Worm (Caenorhabditis elegans) whole organism, L3 larva: ENCODE results near the gene sams-3.

Experiments
- ama-1 ChIP-seq: fragments of 150-350 bp; optimal IDR thresholded peaks from 2 replicates; lab custom pipeline; 2018
- ceh-28 ChIP-seq: fragments of 150-350 bp; optimal IDR thresholded peaks from 2 replicates; lab custom pipeline; 2014; ENCODE audit warnings: missing biosample characterization, missing genetic modification reagents, missing genetic modification characterization
- ceh-82 ChIP-seq: fragments of 150-350 bp; optimal IDR thresholded peaks from 2 replicates; lab custom pipeline; 2014; ENCODE audit warnings: missing biosample characterization, missing genetic modification characterization
- daf-12 ChIP-seq: fragments of 150-350 bp; optimal IDR thresholded peaks from 2 replicates; lab custom pipeline; 2014; ENCODE audit warnings: missing biosample characterization, missing genetic modification reagents, missing genetic modification characterization
- egl-5 ChIP-seq: fragments of 150-350 bp; optimal IDR thresholded peaks from 2 replicates; lab custom pipeline; 2017; ENCODE audit warnings: missing biosample characterization, missing genetic modification reagents, missing genetic modification characterization, inconsistent platforms
- elt-3 ChIP-seq, 3 experiments: fragments of 150-350 bp in 1 of 3; sonication (generic microtip) in 2 of 3; optimal IDR thresholded peaks; 2 replicates in 2 of 3; 4 replicates in 1 of 3; lab custom pipeline; 2014 to 2017; ENCODE audit warnings: missing biosample characterization in 3 of 3, missing genetic modification characterization in 3 of 3
- nhr-76 ChIP-seq: fragments of 150-350 bp; sonication (generic microtip); optimal IDR thresholded peaks from 5 replicates; lab custom pipeline; 2014; ENCODE audit warnings: missing biosample characterization, missing genetic modification characterization
- nhr-77 ChIP-seq: fragments of 150-350 bp; optimal IDR thresholded peaks from 2 replicates; lab custom pipeline; 2014; ENCODE audit warnings: missing biosample characterization, missing genetic modification characterization
- pha-4 ChIP-seq: fragments of 150-350 bp; optimal IDR thresholded peaks from 2 replicates; lab custom pipeline; 2014; ENCODE audit warnings: missing biosample characterization, missing genetic modification reagents, missing genetic modification characterization
- unc-62 ChIP-seq: fragments of 150-350 bp; sonication (generic microtip); optimal IDR thresholded peaks from 4 replicates; lab custom pipeline; 2014; ENCODE audit warnings: missing biosample characterization, missing genetic modification reagents, missing genetic modification characterization
- ztf-4 ChIP-seq: fragments of 150-350 bp; optimal IDR thresholded peaks from 2 replicates; lab custom pipeline; 2014; ENCODE audit warnings: missing biosample characterization, missing genetic modification characterization

ce11 chrIV:5799577-5799976, 48.9 kb upstream of the sams-3 start:
- TF ChIP-seq unc-62 (GFP tag; lab: Kevin White, UChicago): no peak
- no peak for TF ChIP-seq ztf-4 (tag; lab: Kevin White, UChicago)
- TF ChIP-seq nhr-76 (tag; lab: Kevin White, UChicago): no peak
- no peak for TF ChIP-seq daf-12 (tag; lab: Kevin White, UChicago)
- TF ChIP-seq pha-4: no peak
- no peak for TF ChIP-seq ceh-82 (tag; lab: Kevin White, UChicago)
- no peak for TF ChIP-seq nhr-77
- TF ChIP-seq egl-5: no peak
- no peak for TF ChIP-seq ama-1 (lab: Kevin White, UChicago)
- no peak for TF ChIP-seq elt-3 (tag; optimal IDR thresholded peaks at IDR 0.05; lab: Kevin White, UChicago)
- TF ChIP-seq ceh-28 (tag; lab: Kevin White, UChicago): no peak
